Worm (Caenorhabditis elegans): Measurements from ENCODE around the gene clec-137.

clec-137 gene

DNA sequence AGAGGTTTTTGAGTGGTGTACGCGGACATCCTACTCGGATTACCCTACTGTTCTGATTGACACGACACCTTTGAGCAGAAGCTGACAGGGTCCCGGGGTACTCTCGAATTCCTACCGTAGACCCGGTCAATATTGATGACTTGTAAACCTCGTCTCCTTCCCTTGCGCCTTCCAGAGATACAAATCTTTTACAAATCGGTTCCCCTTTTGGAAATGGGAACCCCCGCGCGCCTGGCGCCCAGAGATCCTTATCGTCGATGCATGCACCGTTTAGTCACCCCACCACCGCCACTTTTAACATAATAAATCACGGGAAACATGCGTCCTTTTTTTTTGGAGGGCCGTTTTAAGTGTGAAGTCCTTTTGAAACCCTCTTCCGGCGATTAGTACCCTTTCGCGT, 44.8 kb downstream of the clec-137 start:
- TF ChIP-seq sea-1 (GFP tag; conservative IDR thresholded peaks at IDR 0.05) (no peak), hmg-4 (GFP tag; optimal IDR thresholded peaks at IDR 0.05) (no peak), tbx-37 (GFP tag; conservative IDR thresholded peaks at IDR 0.05) (no peak), B0310.2 (tag; optimal IDR thresholded peaks at IDR 0.05) (no peak), ets-7 (tag; optimal IDR thresholded peaks at IDR 0.05) (no peak), tra-4 (tag; optimal IDR thresholded peaks at IDR 0.05) (no peak), tbx-11 (GFP tag; IDR thresholded peaks at IDR 0.05) (no peak), aly-1 (tag; optimal IDR thresholded peaks at IDR 0.05) (no peak), F13C5.2 (tag; optimal IDR thresholded peaks at IDR 0.05) (no peak), pes-1 (GFP tag; IDR thresholded peaks at IDR 0.05) (no peak), flt-1 (GFP tag; IDR thresholded peaks at IDR 0.05) (no peak), ceh-36 (tag; optimal IDR thresholded peaks at IDR 0.05) (no peak), ceh-13 (GFP tag; optimal IDR thresholded peaks at IDR 0.05) (no peak), hnd-1 (tag; optimal IDR thresholded peaks at IDR 0.05) (no peak), scrt-1 (GFP tag; IDR thresholded peaks at IDR 0.05) (no peak), ama-1 (optimal IDR thresholded peaks at IDR 0.05) (no peak)

DNA sequence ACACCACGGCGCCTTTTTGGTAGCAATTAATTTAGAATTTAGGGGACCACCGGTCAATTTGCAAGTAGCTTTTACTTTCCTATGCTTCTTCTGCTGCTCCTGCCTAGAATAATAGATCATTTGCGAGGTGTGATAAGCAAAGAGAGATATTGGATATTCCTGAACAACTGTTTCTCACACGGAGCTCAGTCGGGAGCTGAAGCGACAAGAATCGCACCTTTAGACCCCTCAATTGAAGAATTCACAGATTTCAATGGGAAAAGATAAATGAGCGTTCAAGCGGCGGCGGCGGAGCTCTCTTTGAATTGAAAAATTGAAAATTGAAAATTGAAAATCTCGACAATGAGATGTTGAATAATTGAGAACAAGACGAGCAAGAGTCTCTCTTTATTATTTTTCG, 45.3 kb downstream of the clec-137 start:
- TF ChIP-seq sea-1 (GFP tag; conservative IDR thresholded peaks at IDR 0.05), result no peak

DNA sequence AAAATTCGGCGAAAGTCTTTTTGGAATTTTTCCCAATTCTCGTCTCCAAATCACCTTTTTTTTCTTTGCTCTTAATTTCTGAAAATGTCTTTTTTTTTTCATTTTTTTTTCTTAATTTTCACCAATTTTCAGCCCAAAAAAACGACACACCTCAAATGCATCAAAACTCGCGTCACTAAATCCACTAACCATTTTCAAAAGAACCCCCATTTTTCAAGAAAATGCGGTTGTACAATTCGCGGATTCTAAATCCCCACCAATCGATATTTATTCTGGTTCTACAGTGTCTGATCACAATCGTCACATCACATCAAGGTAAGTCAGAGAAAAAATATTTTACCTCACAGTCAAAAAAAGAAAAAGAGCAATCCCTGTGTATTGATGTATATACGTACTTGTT, 46.0 kb downstream of the clec-137 start, which contains the start of gene vab-1:
Gene vab-1, plus strand, starts transcription at position 133 of the 400 bp plus-strand sequence.
- TF ChIP-seq hnd-1 (tag; optimal IDR thresholded peaks at IDR 0.05), result no peak
- TF ChIP-seq ets-7 (tag; optimal IDR thresholded peaks at IDR 0.05), result no peak
- TF ChIP-seq aly-1 (tag; optimal IDR thresholded peaks at IDR 0.05), result no peak
- no peak for TF ChIP-seq ceh-36 (tag; optimal IDR thresholded peaks at IDR 0.05)
- no peak for TF ChIP-seq hmg-4 (GFP tag; optimal IDR thresholded peaks at IDR 0.05)
- TF ChIP-seq B0310.2 (tag; optimal IDR thresholded peaks at IDR 0.05), result no peak
- no peak for TF ChIP-seq tbx-11 (GFP tag; IDR thresholded peaks at IDR 0.05)
- no peak for TF ChIP-seq flt-1 (GFP tag; IDR thresholded peaks at IDR 0.05)
- TF ChIP-seq pes-1 (GFP tag; IDR thresholded peaks at IDR 0.05), result no peak
- TF ChIP-seq sea-1 (GFP tag; conservative IDR thresholded peaks at IDR 0.05), result no peak

DNA sequence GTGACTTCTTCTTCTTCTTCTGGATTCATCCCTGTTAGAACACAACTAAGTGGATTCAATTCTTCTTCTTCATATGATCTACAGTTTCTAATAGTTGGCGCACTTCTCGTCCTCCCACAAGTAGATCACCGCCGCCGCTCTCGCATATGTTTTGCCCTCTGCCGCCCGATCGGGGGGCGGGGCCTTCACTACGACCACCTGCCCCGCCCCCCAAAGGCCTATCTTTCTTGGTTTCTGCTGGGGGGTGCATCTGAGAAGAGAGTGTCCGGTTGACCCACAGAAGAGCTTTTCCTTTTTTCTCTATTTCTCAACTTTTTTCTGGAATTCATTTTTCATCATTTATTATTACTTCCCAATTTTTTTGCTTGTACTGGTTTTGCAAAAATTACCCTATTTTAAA, 46.8 kb downstream of the clec-137 start:
- no peak for TF ChIP-seq ets-7 (tag; optimal IDR thresholded peaks at IDR 0.05)
- TF ChIP-seq hmg-4 (GFP tag; optimal IDR thresholded peaks at IDR 0.05), result peak; percentile 75
- TF ChIP-seq scrt-1 (GFP tag; IDR thresholded peaks at IDR 0.05), result peak; percentile 74
- peak; percentile 29; the same call in 1 of the 2 replicates for TF ChIP-seq pes-1 (GFP tag; IDR thresholded peaks at IDR 0.05)
- TF ChIP-seq F13C5.2 (tag; optimal IDR thresholded peaks at IDR 0.05), result peak; percentile 32

All from whole organism, early embryonic.